Fruit fly (Drosophila melanogaster): Measurements from ENCODE around the gene Fbxl7.

The Fbxl7 gene

DNA sequence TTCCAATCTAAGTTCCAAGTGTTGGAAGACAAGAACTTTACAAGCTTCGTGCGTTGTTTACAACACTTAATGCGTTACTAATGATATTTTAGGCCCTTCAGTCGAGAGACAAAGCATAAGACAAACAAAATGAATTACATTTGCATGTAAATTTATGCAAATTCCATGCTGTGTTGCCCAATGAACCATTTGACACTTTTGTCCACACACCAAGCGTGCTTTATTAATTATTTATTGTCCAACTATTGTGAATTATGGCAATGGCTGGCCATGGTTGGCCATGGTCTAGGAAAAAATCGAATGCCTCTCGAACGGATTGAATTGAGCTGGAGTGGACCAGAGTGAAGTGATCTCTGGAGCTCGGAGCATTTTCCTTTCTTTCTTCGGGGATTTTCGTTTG is 7.4 kb downstream of the Fbxl7 start:
- TF ChIP-seq EcR (GFP tag; optimal IDR thresholded peaks at IDR 0.05) (no peak), CG12605 (GFP tag; IDR thresholded peaks at IDR 0.05) (no peak)

DNA sequence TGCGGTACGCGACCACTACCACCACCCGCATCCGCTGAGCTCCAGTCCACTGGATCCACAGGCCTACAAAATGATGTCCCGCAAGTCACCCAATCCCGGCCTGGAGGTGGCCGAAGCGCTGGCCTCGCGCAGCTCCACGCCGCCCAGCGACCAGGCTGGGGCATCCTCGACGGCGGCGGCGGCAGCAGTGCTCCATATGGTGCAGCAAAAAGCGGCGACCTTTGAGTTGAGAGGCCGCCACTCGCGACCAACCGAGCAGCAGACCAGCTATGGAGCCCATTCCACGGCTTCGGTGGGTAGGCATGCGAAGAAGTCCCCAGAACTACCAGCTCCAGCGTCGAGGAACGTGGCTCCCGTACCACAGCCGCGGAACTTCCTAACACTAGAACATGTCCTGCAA is 9.4 kb downstream of the Fbxl7 start:
- TF ChIP-seq CG34367 (tag; optimal IDR thresholded peaks at IDR 0.05) (no peak), Pif1A (GFP tag; optimal IDR thresholded peaks at IDR 0.05) (no peak), Ets98B (GFP tag; IDR thresholded peaks at IDR 0.05) (no peak), CG8159 (tag; optimal IDR thresholded peaks at IDR 0.05) (no peak)

- no peak for TF ChIP-seq CG8159 (tag; optimal IDR thresholded peaks at IDR 0.05)
- 0 out of 3 replicates have a peak, but pooled peaks have one; percentile 8 for TF ChIP-seq CG4496 (GFP tag; IDR thresholded peaks at IDR 0.05)
- no peak for TF ChIP-seq CG34367 (tag; optimal IDR thresholded peaks at IDR 0.05)
Measured at dm6 chr3R:15933609-15934232, 13.0 kb downstream of the Fbxl7 start, which contains the start of the genes CG5478 and blp. TSS of gene CG5478 (minus strand) at chr3R:15933734. TSS of gene blp (plus strand) at chr3R:15933847.

DNA sequence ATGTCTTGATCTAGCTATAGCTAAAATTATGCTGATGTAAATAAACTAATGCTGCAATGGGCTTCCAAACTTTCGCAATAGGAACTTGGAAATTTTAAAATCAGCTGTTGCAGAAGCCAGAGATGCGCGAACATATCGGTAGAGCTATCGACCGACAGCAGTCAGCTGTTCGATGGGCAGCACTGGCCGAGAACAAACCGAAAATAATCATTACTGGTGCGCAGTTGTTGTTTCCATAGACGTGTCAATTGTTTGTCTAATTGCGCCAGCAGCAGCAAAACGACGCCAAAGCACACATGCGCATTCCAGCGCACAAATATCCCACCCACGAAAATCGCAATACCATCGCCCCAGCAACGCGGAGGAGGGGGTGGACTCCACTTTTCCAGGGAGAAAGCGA is 14.3 kb downstream of the Fbxl7 start, which contains the start of gene Sap47:
Gene Sap47 (plus strand): TSS at position 149 of the 400 bp plus-strand sequence.
- TF ChIP-seq Snoo (tag; optimal IDR thresholded peaks at IDR 0.05) (no peak), CG8301 (tag; optimal IDR thresholded peaks at IDR 0.05) (no peak), CG4496 (GFP tag; IDR thresholded peaks at IDR 0.05) (0 out of 3 replicates have a peak, but pooled peaks have one; percentile 12), CG9948 (tag; optimal IDR thresholded peaks at IDR 0.05) (no peak), CG10348 (GFP tag; IDR thresholded peaks at IDR 0.05) (no peak), CG32121 (GFP tag; IDR thresholded peaks at IDR 0.05) (peak; percentile 18; the same call in 1 of the 2 replicates), Pif1B (GFP tag; optimal IDR thresholded peaks at IDR 0.05) (no peak)

DNA sequence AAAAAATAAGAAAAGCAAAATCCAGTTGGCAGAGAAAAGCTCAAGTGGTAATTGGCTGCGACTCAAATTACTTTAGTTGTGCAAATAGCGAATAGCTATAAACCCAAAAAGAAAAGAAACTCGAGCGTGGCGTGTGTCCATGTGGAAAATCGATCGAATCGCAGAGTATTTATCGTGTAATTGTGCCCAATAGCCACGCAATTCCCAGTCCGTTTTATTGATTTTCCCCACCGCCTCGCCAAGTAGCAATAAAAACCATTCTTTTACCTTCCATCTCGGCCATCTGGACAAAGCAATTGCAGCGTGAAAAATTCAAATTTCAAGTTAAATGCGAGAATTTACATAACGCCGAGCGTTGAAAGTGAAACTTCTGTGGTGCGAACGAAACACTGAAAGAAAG is 14.8 kb downstream of the Fbxl7 start:
- TF ChIP-seq Pif1B (GFP tag; optimal IDR thresholded peaks at IDR 0.05) (no peak), CG8301 (tag; optimal IDR thresholded peaks at IDR 0.05) (no peak), D1 (tag; optimal IDR thresholded peaks at IDR 0.05) (no peak), CG10348 (GFP tag; IDR thresholded peaks at IDR 0.05) (no peak), Pif1A (GFP tag; optimal IDR thresholded peaks at IDR 0.05) (no peak), Ets98B (GFP tag; IDR thresholded peaks at IDR 0.05) (no peak), CG14655 (GFP tag; optimal IDR thresholded peaks at IDR 0.05) (no peak), EcR (GFP tag; optimal IDR thresholded peaks at IDR 0.05) (no peak), rn (GFP tag; IDR thresholded peaks at IDR 0.05) (no peak), CG9948 (tag; optimal IDR thresholded peaks at IDR 0.05) (no peak), CG12605 (GFP tag; IDR thresholded peaks at IDR 0.05) (no peak), CG4496 (GFP tag; IDR thresholded peaks at IDR 0.05) (no peak), CG32121 (GFP tag; IDR thresholded peaks at IDR 0.05) (no peak), CG13204 (GFP tag; optimal IDR thresholded peaks at IDR 0.05) (no peak), Snoo (tag; optimal IDR thresholded peaks at IDR 0.05) (no peak), CG34367 (tag; optimal IDR thresholded peaks at IDR 0.05) (no peak), fd96Ca (GFP tag; IDR thresholded peaks at IDR 0.05) (no peak)

DNA sequence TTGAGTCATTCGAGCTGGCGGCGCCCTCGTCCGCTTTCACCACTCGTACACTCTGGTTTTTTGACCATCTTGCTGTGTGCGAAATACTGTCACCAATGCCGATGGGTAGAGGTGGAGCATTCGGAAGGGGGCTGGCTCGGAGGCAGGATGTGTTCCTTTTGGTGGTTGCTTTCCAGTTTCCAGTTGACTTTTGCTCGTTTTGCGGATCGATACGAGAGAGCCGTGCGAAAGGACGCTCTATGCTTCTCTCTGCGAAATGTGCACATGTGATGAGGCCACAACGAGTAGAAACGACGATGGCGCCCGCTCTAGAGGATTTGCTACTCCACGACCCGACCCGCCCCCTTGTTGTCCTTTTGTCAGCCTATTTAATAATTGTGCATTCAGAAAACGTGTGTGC is 17.0 kb downstream of the Fbxl7 start:
- no peak for TF ChIP-seq EcR (GFP tag; optimal IDR thresholded peaks at IDR 0.05)
- no peak for TF ChIP-seq CG8159 (tag; optimal IDR thresholded peaks at IDR 0.05)
- TF ChIP-seq CG15710 (tag; optimal IDR thresholded peaks at IDR 0.05), result no peak
- no peak for TF ChIP-seq gl (tag; optimal IDR thresholded peaks at IDR 0.05)
- TF ChIP-seq CG9948 (tag; optimal IDR thresholded peaks at IDR 0.05), result no peak
- TF ChIP-seq Ets98B (GFP tag; IDR thresholded peaks at IDR 0.05), result no peak
- TF ChIP-seq CG8301 (tag; optimal IDR thresholded peaks at IDR 0.05), result no peak
- no peak for TF ChIP-seq CG4496 (GFP tag; IDR thresholded peaks at IDR 0.05)
- no peak for TF ChIP-seq Pif1B (GFP tag; optimal IDR thresholded peaks at IDR 0.05)
- no peak for TF ChIP-seq Pif1A (GFP tag; optimal IDR thresholded peaks at IDR 0.05)
- no peak for TF ChIP-seq Snoo (tag; optimal IDR thresholded peaks at IDR 0.05)
- no peak for TF ChIP-seq rn (GFP tag; IDR thresholded peaks at IDR 0.05)
- TF ChIP-seq fd96Ca (GFP tag; IDR thresholded peaks at IDR 0.05), result no peak
- no peak for TF ChIP-seq CG32121 (GFP tag; IDR thresholded peaks at IDR 0.05)
- TF ChIP-seq CG34367 (tag; optimal IDR thresholded peaks at IDR 0.05), result no peak

- TF ChIP-seq Pif1B (GFP tag; optimal IDR thresholded peaks at IDR 0.05), result no peak
- no peak for TF ChIP-seq CG8301 (tag; optimal IDR thresholded peaks at IDR 0.05)
- no peak for TF ChIP-seq CG15710 (tag; optimal IDR thresholded peaks at IDR 0.05)
- TF ChIP-seq Pif1A (GFP tag; optimal IDR thresholded peaks at IDR 0.05), result no peak
- TF ChIP-seq CG32121 (GFP tag; IDR thresholded peaks at IDR 0.05), result no peak
- TF ChIP-seq EcR (GFP tag; optimal IDR thresholded peaks at IDR 0.05), result no peak
- no peak for TF ChIP-seq Ets98B (GFP tag; IDR thresholded peaks at IDR 0.05)
- TF ChIP-seq CG34367 (tag; optimal IDR thresholded peaks at IDR 0.05), result no peak
- TF ChIP-seq rn (GFP tag; IDR thresholded peaks at IDR 0.05), result no peak
- no peak for TF ChIP-seq CG9948 (tag; optimal IDR thresholded peaks at IDR 0.05)
- no peak for TF ChIP-seq Snoo (tag; optimal IDR thresholded peaks at IDR 0.05)
- no peak for TF ChIP-seq CG4496 (GFP tag; IDR thresholded peaks at IDR 0.05)
- no peak for TF ChIP-seq CG8159 (tag; optimal IDR thresholded peaks at IDR 0.05)
- TF ChIP-seq gl (tag; optimal IDR thresholded peaks at IDR 0.05), result no peak
- TF ChIP-seq fd96Ca (GFP tag; IDR thresholded peaks at IDR 0.05), result no peak
- TF ChIP-seq CG10348 (GFP tag; IDR thresholded peaks at IDR 0.05), result no peak
- TF ChIP-seq CG17806 (tag; optimal IDR thresholded peaks at IDR 0.05), result no peak
- TF ChIP-seq D1 (tag; optimal IDR thresholded peaks at IDR 0.05), result no peak
- no peak for TF ChIP-seq CG14655 (GFP tag; optimal IDR thresholded peaks at IDR 0.05)
Measured at dm6 chr3R:15947605-15948004, 26.9 kb downstream of the Fbxl7 start.

Measured in whole organism, pupa.